Fruit fly (Drosophila melanogaster) whole organism, pupa: ENCODE results near the gene RpLP0.

Experiments used
- CG13204 ChIP-seq: fragments of 200-800 bp; sonication (Bioruptor generic); optimal IDR thresholded peaks from 2 replicates; lab custom pipeline; 2018; ENCODE audit warnings: missing biosample characterization, mild to moderate bottlenecking, missing genetic modification characterization, moderate library complexity
- gl ChIP-seq: fragments of 200-800 bp; sonication (Bioruptor generic); optimal IDR thresholded peaks from 2 replicates; lab custom pipeline; 2018; ENCODE audit warnings: missing biosample characterization, mild to moderate bottlenecking, missing genetic modification characterization

DNA sequence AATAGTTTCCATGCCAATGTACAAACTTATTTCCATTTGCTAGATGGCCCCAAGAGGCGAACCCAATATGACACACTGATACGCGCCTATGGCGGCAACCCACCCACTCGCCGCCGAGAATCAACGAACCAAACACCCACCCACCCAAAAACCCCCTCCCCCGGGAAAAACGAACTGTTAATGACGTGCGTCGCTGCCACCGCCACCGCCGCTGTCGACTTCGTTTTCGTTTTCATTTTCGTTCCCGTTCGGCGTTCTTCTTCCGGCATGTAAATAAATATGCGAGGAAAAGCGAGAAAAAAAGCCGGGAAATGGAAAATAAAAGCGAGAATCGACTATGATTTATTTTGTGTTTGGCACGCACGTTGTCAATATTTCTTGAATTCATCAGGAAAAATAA lies 24.5 kb upstream of the RpLP0 start:
- TF ChIP-seq gl: no peak
- TF ChIP-seq CG13204 (GFP tag; lab: Kevin White, UChicago): no peak
